Fruit fly (Drosophila melanogaster) whole organism, embryonic: ENCODE measurements around the gene CG18766.
A peak's percentile ranks its signal among the peaks of the same experiment; 100 is the strongest.

Experiments used
- ATbp ChIP-seq: fragments of 200-800 bp; sonication (Bioruptor generic); optimal IDR thresholded peaks from 2 replicates; lab custom pipeline; 2017; ENCODE audit warnings: missing biosample characterization, mild to moderate bottlenecking, missing genetic modification characterization, missing genetic modification reagents
- Adf1 ChIP-seq: fragments of 200-800 bp; sonication (Bioruptor generic); IDR thresholded peaks from 2 replicates; pipeline ENCODE4 v1.3.6; 2022; ENCODE audit warnings: missing biosample characterization, missing genetic modification characterization
- Atf-2 ChIP-seq: fragments of 200-800 bp; sonication (Bioruptor generic); optimal IDR thresholded peaks from 2 replicates; lab custom pipeline; 2016; ENCODE audit warnings: missing biosample characterization, missing genetic modification characterization
- CG10147 ChIP-seq: fragments of 200-800 bp; sonication (Bioruptor generic); optimal IDR thresholded peaks from 2 replicates; lab custom pipeline; 2019; ENCODE audit warnings: missing biosample characterization, mild to moderate bottlenecking, missing genetic modification characterization, moderate library complexity
- CG10431 ChIP-seq: fragments of 200-800 bp; sonication (Bioruptor generic); optimal IDR thresholded peaks from 3 replicates; lab custom pipeline; 2018; ENCODE audit warnings: missing biosample characterization, mild to moderate bottlenecking, missing genetic modification characterization
- CG10979 ChIP-seq: fragments of 200-800 bp; sonication (Bioruptor generic); optimal IDR thresholded peaks from 2 replicates; lab custom pipeline; 2018; ENCODE audit warnings: missing biosample characterization, mild to moderate bottlenecking, missing genetic modification characterization, moderate library complexity
- CG14667 ChIP-seq: fragments of 200-800 bp; sonication (Bioruptor generic); IDR thresholded peaks from 2 replicates; pipeline ENCODE4 v1.3.6; 2022; ENCODE audit warnings: missing biosample characterization, missing genetic modification characterization
- CG17361 ChIP-seq: fragments of 200-800 bp; sonication (Bioruptor generic); IDR thresholded peaks from 3 replicates; pipeline ENCODE4 v1.3.6; 2022; ENCODE audit warnings: missing biosample characterization, missing genetic modification characterization
- CG17612 ChIP-seq: fragments of 200-800 bp; sonication (Bioruptor generic); IDR thresholded peaks from 2 replicates; pipeline ENCODE4 v1.3.6; 2022; ENCODE audit warnings: missing biosample characterization, missing genetic modification characterization
- CG18262 ChIP-seq: fragments of 200-800 bp; optimal IDR thresholded peaks from 3 replicates; lab custom pipeline; 2019; ENCODE audit warnings: missing biosample characterization, mild to moderate bottlenecking, missing genetic modification characterization, moderate library complexity
- CG2199 ChIP-seq: fragments of 200-800 bp; sonication (Bioruptor generic); IDR thresholded peaks from 3 replicates; pipeline ENCODE4 v1.3.6; 2022; ENCODE audit warnings: missing biosample characterization, missing genetic modification characterization
- CG3065 ChIP-seq: fragments of 200-800 bp; sonication (Bioruptor generic); optimal IDR thresholded peaks from 2 replicates; lab custom pipeline; 2016; ENCODE audit warnings: missing biosample characterization, missing genetic modification characterization
- CG32532 ChIP-seq: fragments of 200-800 bp; sonication (Bioruptor generic); IDR thresholded peaks from 2 replicates; pipeline ENCODE4 v1.3.6; 2022; ENCODE audit warnings: missing biosample characterization, missing genetic modification characterization
- CG34422 ChIP-seq: fragments of 200-800 bp; sonication (Bioruptor generic); IDR thresholded peaks from 3 replicates; pipeline ENCODE4 v1.3.6; 2022; ENCODE audit warnings: missing biosample characterization, missing genetic modification characterization
- CG5245 ChIP-seq: fragments of 200-800 bp; sonication (Bioruptor generic); optimal IDR thresholded peaks from 3 replicates; lab custom pipeline; 2016; ENCODE audit warnings: missing biosample characterization, missing genetic modification characterization
- CG7372 ChIP-seq: fragments of 200-800 bp; sonication (Bioruptor generic); IDR thresholded peaks from 2 replicates; pipeline ENCODE4 v1.3.6; 2022; ENCODE audit warnings: missing biosample characterization, missing genetic modification characterization
- CG8478 ChIP-seq: fragments of >200 bp; optimal IDR thresholded peaks from 2 replicates; lab custom pipeline; 2018
- CG9817 ChIP-seq: fragments of 200-800 bp; sonication (Bioruptor generic); optimal IDR thresholded peaks from 2 replicates; lab custom pipeline; 2018; ENCODE audit warnings: missing biosample characterization, mild to moderate bottlenecking, missing genetic modification characterization, moderate library complexity
- CHES-1-like ChIP-seq: fragments of 200-800 bp; sonication (Bioruptor generic); optimal IDR thresholded peaks from 2 replicates; lab custom pipeline; 2016; ENCODE audit warnings: missing biosample characterization, missing genetic modification characterization
- D19A ChIP-seq: fragments of 200-800 bp; optimal IDR thresholded peaks from 3 replicates; lab custom pipeline; 2019; ENCODE audit warnings: missing biosample characterization, mild to moderate bottlenecking, missing genetic modification characterization, moderate library complexity
- Ets65A ChIP-seq: fragments of 200-800 bp; sonication (Bioruptor generic); peaks from one replicate; lab custom pipeline; 2016; ENCODE audit warnings: missing biosample characterization, missing genetic modification characterization
- GATAe ChIP-seq: fragments of 200-800 bp; sonication (Bioruptor generic); conservative IDR thresholded peaks from 2 replicates; pipeline ENCODE4 v1.3.6; 2022; ENCODE audit warnings: missing biosample characterization, missing genetic modification characterization
- H2.0 ChIP-seq: fragments of 200-800 bp; sonication (Bioruptor generic); IDR thresholded peaks from 2 replicates; pipeline ENCODE4 v1.3.6; 2022; ENCODE audit warnings: missing biosample characterization, missing genetic modification characterization
- HLH3B ChIP-seq: fragments of 200-800 bp; sonication (Bioruptor generic); IDR thresholded peaks from 2 replicates; pipeline ENCODE4 v1.3.6; 2022; ENCODE audit warnings: missing biosample characterization, missing genetic modification characterization
- Poxn ChIP-seq: fragments of 200-800 bp; sonication (Bioruptor generic); IDR thresholded peaks from 2 replicates; pipeline ENCODE4 v1.3.6; 2022; ENCODE audit warnings: missing biosample characterization, missing genetic modification characterization
- Side ChIP-seq: fragments of 200-800 bp; sonication (Bioruptor generic); optimal IDR thresholded peaks from 2 replicates; lab custom pipeline; 2016; ENCODE audit warnings: missing biosample characterization, missing genetic modification characterization
- Xrp1 ChIP-seq: fragments of 200-800 bp; sonication (Bioruptor generic); IDR thresholded peaks from 2 replicates; pipeline ENCODE4 v1.3.6; 2022; ENCODE audit warnings: missing biosample characterization, missing genetic modification characterization
- ab ChIP-seq: fragments of 200-800 bp; sonication (Bioruptor generic); optimal IDR thresholded peaks from 2 replicates; lab custom pipeline; 2016; ENCODE audit warnings: missing biosample characterization, missing genetic modification characterization
- al ChIP-seq: fragments of 200-800 bp; sonication (Bioruptor generic); IDR thresholded peaks from 2 replicates; pipeline ENCODE4 v1.3.6; 2022; ENCODE audit warnings: missing biosample characterization, missing genetic modification characterization
- ash1 ChIP-seq: fragments of 200-800 bp; sonication (Bioruptor generic); optimal IDR thresholded peaks from 2 replicates; lab custom pipeline; 2018; ENCODE audit warnings: missing biosample characterization, mild to moderate bottlenecking, missing genetic modification characterization
- bab2 ChIP-seq: fragments of 200-800 bp; sonication (Bioruptor generic); optimal IDR thresholded peaks from 2 replicates; lab custom pipeline; 2016; ENCODE audit warnings: missing biosample characterization, missing genetic modification characterization
- cad ChIP-seq: fragments of >200 bp; optimal IDR thresholded peaks from 2 replicates; lab custom pipeline; 2017; ENCODE audit warnings: missing biosample characterization, missing genetic modification characterization
- cwo ChIP-seq: fragments of 200-800 bp; sonication (Bioruptor generic); optimal IDR thresholded peaks from 3 replicates; lab custom pipeline; 2017; ENCODE audit warnings: missing biosample characterization, missing genetic modification characterization, mild to moderate bottlenecking, moderate library complexity, missing genetic modification reagents
- da ChIP-seq: fragments of 200-800 bp; sonication (Bioruptor generic); optimal IDR thresholded peaks from 2 replicates; lab custom pipeline; 2016; ENCODE audit warnings: missing biosample characterization, missing genetic modification characterization
- en ChIP-seq: fragments of 200-800 bp; sonication (Bioruptor generic); optimal IDR thresholded peaks from 2 replicates; lab custom pipeline; 2016; ENCODE audit warnings: missing biosample characterization, missing genetic modification characterization
- ewg ChIP-seq: fragments of 200-800 bp; sonication (Bioruptor generic); optimal IDR thresholded peaks from 3 replicates; lab custom pipeline; 2017; ENCODE audit warnings: mild to moderate bottlenecking, missing biosample characterization, missing genetic modification reagents, missing genetic modification characterization
- fd102C ChIP-seq: fragments of 200-800 bp; sonication (Bioruptor generic); optimal IDR thresholded peaks from 2 replicates; lab custom pipeline; 2018; ENCODE audit warnings: missing biosample characterization, mild to moderate bottlenecking, missing genetic modification characterization, moderate library complexity
- fu2 ChIP-seq: fragments of 200-800 bp; sonication (Bioruptor generic); optimal IDR thresholded peaks from 2 replicates; lab custom pipeline; 2016; ENCODE audit warnings: missing biosample characterization, missing genetic modification characterization
- gro ChIP-seq: fragments of 200-800 bp; sonication (Bioruptor generic); optimal IDR thresholded peaks from 2 replicates; lab custom pipeline; 2016; ENCODE audit warnings: missing biosample characterization, missing genetic modification characterization
- her ChIP-seq: fragments of 200-800 bp; sonication (Bioruptor generic); optimal IDR thresholded peaks from 2 replicates; lab custom pipeline; 2016; ENCODE audit warnings: missing biosample characterization, missing genetic modification characterization
- knrl ChIP-seq: fragments of 200-800 bp; sonication (Bioruptor generic); IDR thresholded peaks from 3 replicates; pipeline ENCODE4 v1.3.6; 2022; ENCODE audit warnings: missing biosample characterization, missing genetic modification characterization; ENCODE audit not compliant: partially characterized antibody
- nerfin-2 ChIP-seq: fragments of 200-800 bp; sonication (Bioruptor generic); IDR thresholded peaks from 2 replicates; pipeline ENCODE4 v1.3.6; 2022; ENCODE audit warnings: missing biosample characterization, missing genetic modification characterization; ENCODE audit not compliant: partially characterized antibody
- pfk ChIP-seq: fragments of 200-800 bp; sonication (Bioruptor generic); optimal IDR thresholded peaks from 2 replicates; lab custom pipeline; 2018; ENCODE audit warnings: missing biosample characterization, mild to moderate bottlenecking, missing genetic modification characterization, moderate library complexity
- repo ChIP-seq: fragments of 200-800 bp; sonication (Bioruptor generic); optimal IDR thresholded peaks from 2 replicates; lab custom pipeline; 2016; ENCODE audit warnings: missing biosample characterization, missing genetic modification characterization
- sisA ChIP-seq: fragments of 200-800 bp; sonication (Bioruptor generic); IDR thresholded peaks from 2 replicates; pipeline ENCODE4 v1.3.6; 2022; ENCODE audit warnings: missing biosample characterization, missing genetic modification characterization
- sr ChIP-seq: fragments of 200-800 bp; sonication (Bioruptor generic); IDR thresholded peaks from 3 replicates; pipeline ENCODE4 v1.3.6; 2022; ENCODE audit warnings: missing biosample characterization, missing genetic modification characterization
- ssp ChIP-seq: fragments of 200-800 bp; sonication (Bioruptor generic); IDR thresholded peaks from 2 replicates; pipeline ENCODE4 v1.3.6; 2022; ENCODE audit warnings: missing biosample characterization, missing genetic modification characterization
- stc ChIP-seq: fragments of 200-800 bp; sonication (Bioruptor generic); IDR thresholded peaks from 2 replicates; pipeline ENCODE4 v1.3.6; 2022; ENCODE audit warnings: missing biosample characterization, missing genetic modification characterization
- stwl ChIP-seq: fragments of 200-800 bp; sonication (Bioruptor generic); optimal IDR thresholded peaks from 3 replicates; lab custom pipeline; 2018; ENCODE audit warnings: missing biosample characterization, mild to moderate bottlenecking, missing genetic modification characterization, moderate library complexity
- sug ChIP-seq: fragments of 200-800 bp; optimal IDR thresholded peaks from 2 replicates; lab custom pipeline; 2019; ENCODE audit warnings: missing biosample characterization, mild to moderate bottlenecking, missing genetic modification characterization, moderate library complexity
- toy ChIP-seq: fragments of 200-800 bp; sonication (Bioruptor generic); IDR thresholded peaks from 2 replicates; pipeline ENCODE4 v1.3.6; 2022; ENCODE audit warnings: missing biosample characterization, missing genetic modification characterization

The CG18766 gene

dm6 chr3R:27281022-27281810, 36.2 kb upstream of the CG18766 start (continued):
- peak; percentile 77 for TF ChIP-seq da (GFP tag; lab: Kevin White, UChicago)
- peak; percentile 89 for TF ChIP-seq CG10147 (GFP tag; lab: Kevin White, UChicago)
- peak; percentile 93 for TF ChIP-seq fu2 (GFP tag; lab: Kevin White, UChicago)
- TF ChIP-seq ssp (GFP tag; lab: Robert Waterston, UW): peak; percentile 88
- TF ChIP-seq pfk (GFP tag; lab: Kevin White, UChicago): no peak
- peak; percentile 97 for TF ChIP-seq HLH3B (GFP tag; lab: Robert Waterston, UW)
- TF ChIP-seq ab: peak; percentile 65
- TF ChIP-seq Side (GFP tag; lab: Kevin White, UChicago): peak; percentile 95
- TF ChIP-seq CG32532 (GFP tag; lab: Robert Waterston, UW): peak; percentile 98
- peak; percentile 93 for TF ChIP-seq repo (GFP tag; lab: Kevin White, UChicago)
- peak; percentile 31 for TF ChIP-seq fd102C (GFP tag; lab: Kevin White, UChicago)
- peak; percentile 94 for TF ChIP-seq CG17361
- TF ChIP-seq ash1 (GFP tag; lab: Kevin White, UChicago): no peak
- peak; percentile 82 for TF ChIP-seq CG8478 (lab: Kevin White, UChicago)
- TF ChIP-seq ewg (GFP tag; lab: Kevin White, UChicago): peak; percentile 92
- peak; percentile 93 for TF ChIP-seq CG9817 (tag; lab: Kevin White, UChicago)
- peak; percentile 58; the same call in 2 of the 3 replicates for TF ChIP-seq knrl
- peak; percentile 33 for TF ChIP-seq CG10431 (GFP tag; lab: Kevin White, UChicago)
- TF ChIP-seq CG17612 (GFP tag; lab: Robert Waterston, UW): peak; percentile 92
- peak; percentile 92 for TF ChIP-seq gro (GFP tag; lab: Kevin White, UChicago)
- TF ChIP-seq CG18262 (tag; lab: Kevin White, UChicago): peak; percentile 93
- peak; percentile 94 for TF ChIP-seq Atf-2 (GFP tag; lab: Kevin White, UChicago)
- TF ChIP-seq stc (GFP tag; lab: Robert Waterston, UW): peak; percentile 97
- peak; percentile 95 for TF ChIP-seq cwo (GFP tag; lab: Kevin White, UChicago)
- peak; percentile 95 for TF ChIP-seq CHES-1-like
- peak; percentile 99 for TF ChIP-seq Ets65A (GFP tag; lab: Kevin White, UChicago)
- TF ChIP-seq toy (GFP tag; lab: Robert Waterston, UW): peak; percentile 86
- peak; percentile 88 for TF ChIP-seq Poxn (GFP tag; lab: Robert Waterston, UW)
- TF ChIP-seq CG34422 (GFP tag; lab: Robert Waterston, UW): peak; percentile 98
- peak; percentile 94 for TF ChIP-seq al (GFP tag; lab: Robert Waterston, UW)
- TF ChIP-seq CG2199: peak; percentile 96; the same call in 2 of the 3 replicates
- TF ChIP-seq H2.0 (GFP tag; lab: Robert Waterston, UW): peak; percentile 97
- peak; percentile 95 for TF ChIP-seq CG7372 (GFP tag; lab: Robert Waterston, UW)
- peak; percentile 84 for TF ChIP-seq sug (tag; lab: Kevin White, UChicago)
- peak; percentile 82 for TF ChIP-seq en (GFP tag; lab: Kevin White, UChicago)
- TF ChIP-seq CG5245 (GFP tag; lab: Kevin White, UChicago): peak; percentile 92
- TF ChIP-seq CG14667 (GFP tag; lab: Robert Waterston, UW): peak; percentile 95
- peak; percentile 39 for TF ChIP-seq stwl (tag; lab: Kevin White, UChicago)
- TF ChIP-seq CG3065: peak; percentile 85
- TF ChIP-seq Xrp1 (GFP tag; lab: Robert Waterston, UW): peak; percentile 98
- TF ChIP-seq cad: no peak
- TF ChIP-seq D19A: peak; percentile 87
- peak; percentile 95 for TF ChIP-seq ATbp
- TF ChIP-seq sisA (GFP tag; lab: Robert Waterston, UW): peak; percentile 97
- TF ChIP-seq sr: peak; percentile 90
- peak; percentile 62 for TF ChIP-seq nerfin-2 (GFP tag; lab: Robert Waterston, UW)
- peak; percentile 91 for TF ChIP-seq CG10979 (tag; lab: Kevin White, UChicago)
- TF ChIP-seq bab2 (GFP tag; lab: Kevin White, UChicago): peak; percentile 91
- peak; percentile 84 for TF ChIP-seq Adf1
- peak; percentile 95 for TF ChIP-seq her (GFP tag; lab: Kevin White, UChicago)
- TF ChIP-seq GATAe (GFP tag; lab: Robert Waterston, UW): peak; percentile 82
